Worm (Caenorhabditis elegans): ENCODE measurements around the gene F16B4.7.

DNA sequence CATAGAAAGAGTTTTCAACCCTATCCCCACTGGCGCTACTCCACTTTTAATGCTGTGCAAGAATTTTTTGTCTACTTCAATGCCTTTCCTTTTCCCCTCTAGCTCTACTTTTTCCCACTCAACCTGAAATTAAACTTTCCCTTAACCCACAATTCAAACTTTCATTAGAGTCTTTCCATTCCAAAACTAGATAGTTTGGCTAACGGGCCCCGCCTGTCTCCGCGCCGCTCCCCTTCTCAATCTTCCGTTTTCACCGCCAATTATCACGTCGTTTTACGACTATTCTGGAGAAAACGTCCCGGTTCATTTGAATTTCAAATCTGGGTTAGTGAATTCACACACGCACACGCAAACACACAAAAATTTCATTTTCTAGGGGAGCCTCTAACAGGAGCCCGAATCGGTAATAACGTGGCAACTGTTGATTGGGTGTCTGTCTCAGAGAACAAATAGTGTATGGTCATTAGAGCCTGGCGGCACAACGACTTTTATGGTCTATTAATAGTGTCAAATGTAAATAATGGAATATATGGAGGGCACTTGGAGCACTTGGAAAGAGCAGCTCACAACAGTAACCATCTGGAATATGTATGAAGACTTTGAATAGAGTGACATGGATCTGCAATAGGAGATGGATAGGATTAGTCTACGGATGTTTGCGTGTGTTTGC, 15.6 kb upstream of the F16B4.7 start:
- TF ChIP-seq fos-1 (tag; optimal IDR thresholded peaks at IDR 0.05) (no peak), skn-1 (tag; optimal IDR thresholded peaks at IDR 0.05) (no peak), ztf-11 (tag; optimal IDR thresholded peaks at IDR 0.05) (no peak), unc-62 (GFP tag; optimal IDR thresholded peaks at IDR 0.05) (no peak), ceh-82 (tag; optimal IDR thresholded peaks at IDR 0.05) (no peak), nhr-77 (tag; optimal IDR thresholded peaks at IDR 0.05) (no peak), lsy-2 (tag; optimal IDR thresholded peaks at IDR 0.05) (no peak), nhr-6 (tag; optimal IDR thresholded peaks at IDR 0.05) (no peak), snpc-4 (tag; optimal IDR thresholded peaks at IDR 0.05) (no peak)
